Worm (Caenorhabditis elegans): ENCODE results near the gene tbg-1.

DNA sequence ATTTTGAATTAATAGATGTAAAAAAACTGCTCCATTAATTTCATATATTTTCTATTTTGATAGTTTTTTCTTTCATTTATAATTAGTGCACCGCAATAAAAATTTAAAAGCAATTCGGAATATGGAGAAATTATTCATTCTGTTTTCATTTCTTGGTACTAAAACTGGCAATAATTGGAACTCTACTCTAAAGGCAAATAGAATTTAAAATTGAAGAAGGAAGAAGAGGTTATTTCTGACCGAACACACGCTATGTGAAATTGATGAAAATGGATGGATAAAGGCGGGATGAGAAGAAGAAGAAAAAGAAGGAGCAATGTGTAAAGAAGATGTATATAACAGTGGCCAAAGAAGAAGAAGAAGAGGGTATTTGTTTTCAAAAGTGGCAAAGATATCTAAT, 45.7 kb downstream of the tbg-1 start:
- TF ChIP-seq him-1 (tag; optimal IDR thresholded peaks at IDR 0.05) (no peak), dao-5 (tag; optimal IDR thresholded peaks at IDR 0.05) (no peak)
